Fruit fly (Drosophila melanogaster) Kc167 (cell line): Measurements from ENCODE around the gene Cad87A.

Experiments
- h ChIP-seq: fragments of >200 bp; optimal IDR thresholded peaks from 3 replicates; lab custom pipeline; 2018; ENCODE audit warnings: missing external identifiers
- psq ChIP-seq: fragments of >200 bp; optimal IDR thresholded peaks from 2 replicates; lab custom pipeline; 2017; ENCODE audit warnings: missing external identifiers

DNA sequence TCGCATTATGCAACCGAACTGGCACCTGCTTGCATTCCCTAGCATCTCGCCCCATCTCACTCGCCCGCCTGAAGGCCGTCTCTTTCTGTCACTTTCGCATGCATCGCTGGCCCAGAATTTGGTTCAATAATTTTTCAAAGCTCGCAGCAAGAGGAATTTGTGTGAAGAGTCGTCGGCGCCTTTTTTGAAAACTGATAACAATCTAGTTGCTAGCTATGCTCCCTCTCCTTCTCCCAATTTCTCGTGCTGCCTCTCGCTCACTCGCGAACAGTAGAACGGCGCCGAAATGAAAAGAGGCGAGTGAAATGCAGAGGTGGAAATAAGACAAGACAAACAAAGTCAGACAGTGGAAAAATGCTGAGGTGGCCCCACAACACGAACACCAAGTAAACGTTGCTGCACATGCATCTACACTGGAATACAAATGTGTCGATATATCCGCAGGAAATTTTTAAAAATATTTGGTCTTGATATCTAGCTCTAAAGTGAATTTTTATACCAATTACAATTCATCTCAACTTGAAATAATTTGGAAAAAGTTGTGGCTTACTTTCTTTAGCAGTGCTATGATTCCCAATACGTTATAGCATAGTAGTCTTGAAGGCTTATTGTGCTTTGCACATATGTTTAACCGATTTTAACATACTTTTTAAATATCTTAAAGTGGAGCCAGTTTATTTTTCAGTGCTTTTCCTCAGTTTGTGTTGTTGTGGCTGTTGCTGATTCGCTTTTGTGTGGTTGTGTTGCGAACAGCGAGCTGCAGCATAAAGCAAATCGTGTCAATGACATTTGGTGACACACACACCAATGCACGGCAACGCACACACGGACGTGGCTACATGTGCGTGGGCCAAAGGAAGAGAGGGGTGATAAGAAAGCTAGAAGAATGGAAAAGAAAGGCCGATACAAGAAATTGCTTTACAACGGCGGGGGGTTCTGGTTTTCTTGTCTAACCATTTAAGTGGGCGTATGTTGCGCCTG, 97.7 kb downstream of the Cad87A start:
- TF ChIP-seq psq (lab: Kevin White, UChicago), result no peak
- TF ChIP-seq h (lab: Kevin White, UChicago), result no peak
